Fruit fly (Drosophila melanogaster) whole organism, pupa: Measurements from ENCODE around the gene CG11617.
A peak's percentile ranks its signal among the peaks of the same experiment; 100 is the strongest.

ENCODE experiments used
- CG10348 ChIP-seq: fragments of 200-800 bp; sonication (Bioruptor generic); IDR thresholded peaks from 2 replicates; pipeline ENCODE4 v1.3.6; 2022; ENCODE audit warnings: missing biosample characterization, missing genetic modification characterization
- CG12605 ChIP-seq: fragments of 200-800 bp; sonication (Bioruptor generic); IDR thresholded peaks from 2 replicates; pipeline ENCODE4 v1.3.6; 2022; ENCODE audit warnings: missing biosample characterization, missing genetic modification characterization
- CG13204 ChIP-seq: fragments of 200-800 bp; sonication (Bioruptor generic); optimal IDR thresholded peaks from 2 replicates; lab custom pipeline; 2018; ENCODE audit warnings: missing biosample characterization, mild to moderate bottlenecking, missing genetic modification characterization, moderate library complexity
- CG14655 ChIP-seq: fragments of 200-800 bp; sonication (Bioruptor generic); optimal IDR thresholded peaks from 3 replicates; lab custom pipeline; 2017; ENCODE audit warnings: mild to moderate bottlenecking, missing biosample characterization, missing genetic modification reagents, missing genetic modification characterization
- CG15710 ChIP-seq: fragments of 200-800 bp; sonication (Bioruptor generic); optimal IDR thresholded peaks from 2 replicates; lab custom pipeline; 2018; ENCODE audit warnings: missing biosample characterization, mild to moderate bottlenecking, missing genetic modification characterization, moderate library complexity
- CG17806 ChIP-seq: fragments of 200-800 bp; sonication (Bioruptor generic); optimal IDR thresholded peaks from 2 replicates; lab custom pipeline; 2018; ENCODE audit warnings: missing biosample characterization, mild to moderate bottlenecking, missing genetic modification characterization, moderate library complexity
- CG32121 ChIP-seq: fragments of 200-800 bp; sonication (Bioruptor generic); IDR thresholded peaks from 2 replicates; pipeline ENCODE4 v1.3.6; 2022; ENCODE audit warnings: missing biosample characterization, missing genetic modification characterization
- CG34367 ChIP-seq: fragments of 200-800 bp; sonication (Bioruptor generic); optimal IDR thresholded peaks from 2 replicates; lab custom pipeline; 2018; ENCODE audit warnings: missing biosample characterization, mild to moderate bottlenecking, missing genetic modification characterization
- CG4496 ChIP-seq: fragments of 200-800 bp; sonication (Bioruptor generic); IDR thresholded peaks from 3 replicates; pipeline ENCODE4 v1.3.6; 2022; ENCODE audit warnings: missing biosample characterization, missing genetic modification characterization
- CG8159 ChIP-seq: fragments of 200-800 bp; sonication (Bioruptor generic); optimal IDR thresholded peaks from 3 replicates; lab custom pipeline; 2018; ENCODE audit warnings: missing biosample characterization, mild to moderate bottlenecking, missing genetic modification characterization, moderate library complexity
- CG8301 ChIP-seq: fragments of 200-800 bp; sonication (Bioruptor generic); optimal IDR thresholded peaks from 2 replicates; lab custom pipeline; 2018; ENCODE audit warnings: missing biosample characterization, mild to moderate bottlenecking, missing genetic modification characterization
- CG9948 ChIP-seq: fragments of 200-800 bp; sonication (Bioruptor generic); optimal IDR thresholded peaks from 2 replicates; lab custom pipeline; 2018; ENCODE audit warnings: missing biosample characterization, mild to moderate bottlenecking, missing genetic modification characterization, moderate library complexity
- D1 ChIP-seq: fragments of 200-800 bp; sonication (Bioruptor generic); optimal IDR thresholded peaks from 2 replicates; lab custom pipeline; 2018; ENCODE audit warnings: missing biosample characterization, mild to moderate bottlenecking, missing genetic modification characterization, moderate library complexity
- EcR ChIP-seq: fragments of 200-800 bp; sonication (Bioruptor generic); optimal IDR thresholded peaks from 3 replicates; lab custom pipeline; 2019; ENCODE audit warnings: missing biosample characterization, missing genetic modification characterization, mild to moderate bottlenecking, moderate library complexity, missing genetic modification reagents
- Ets98B ChIP-seq: fragments of 200-800 bp; sonication (Bioruptor generic); IDR thresholded peaks from 2 replicates; pipeline ENCODE4 v1.3.6; 2022; ENCODE audit warnings: missing biosample characterization, missing genetic modification characterization
- Pif1A ChIP-seq: fragments of 200-800 bp; sonication (Bioruptor generic); optimal IDR thresholded peaks from 3 replicates; lab custom pipeline; 2016; ENCODE audit warnings: missing biosample characterization, missing genetic modification characterization
- Pif1B ChIP-seq: fragments of 200-800 bp; sonication (Bioruptor generic); optimal IDR thresholded peaks from 3 replicates; lab custom pipeline; 2016; ENCODE audit warnings: missing biosample characterization, missing genetic modification characterization
- Snoo ChIP-seq: fragments of 200-800 bp; sonication (Bioruptor generic); optimal IDR thresholded peaks from 3 replicates; lab custom pipeline; 2017; ENCODE audit warnings: missing biosample characterization, mild to moderate bottlenecking, missing genetic modification characterization, inconsistent platforms
- fd96Ca ChIP-seq: fragments of 200-800 bp; sonication (Bioruptor generic); IDR thresholded peaks from 3 replicates; pipeline ENCODE4 v1.3.6; 2022; ENCODE audit warnings: missing biosample characterization, missing genetic modification characterization
- gl ChIP-seq: fragments of 200-800 bp; sonication (Bioruptor generic); optimal IDR thresholded peaks from 2 replicates; lab custom pipeline; 2018; ENCODE audit warnings: missing biosample characterization, mild to moderate bottlenecking, missing genetic modification characterization
- rn ChIP-seq: fragments of 200-800 bp; sonication (Bioruptor generic); IDR thresholded peaks from 2 replicates; pipeline ENCODE4 v1.3.6; 2022; ENCODE audit warnings: missing biosample characterization, missing genetic modification characterization

Gene CG11617

dm6 chr2L:207129-207813 is at the start of gene CG11617, which contains the start of gene Tbc1d15-17:
TSS of gene CG11617 (minus strand) at chr2L:207297.
TSS of gene Tbc1d15-17 (plus strand) at chr2L:207179.
- 0 out of 3 replicates have a peak, but pooled peaks have one; percentile 25 for TF ChIP-seq CG4496 (GFP tag; lab: Robert Waterston, UW)
- TF ChIP-seq fd96Ca (GFP tag; lab: Robert Waterston, UW), result no peak

- no peak for TF ChIP-seq CG14655 (GFP tag; lab: Kevin White, UChicago)
- TF ChIP-seq Pif1B, result no peak
- TF ChIP-seq rn (GFP tag; lab: Robert Waterston, UW), result no peak
- no peak for TF ChIP-seq CG8301 (tag; lab: Kevin White, UChicago)
- no peak for TF ChIP-seq Pif1A (GFP tag; lab: Kevin White, UChicago)
- no peak for TF ChIP-seq gl (tag; lab: Kevin White, UChicago)
- no peak for TF ChIP-seq Ets98B
- no peak for TF ChIP-seq fd96Ca (GFP tag; lab: Robert Waterston, UW)
- TF ChIP-seq CG32121 (GFP tag; lab: Robert Waterston, UW), result no peak
- no peak for TF ChIP-seq CG8159
- TF ChIP-seq CG12605 (GFP tag; lab: Robert Waterston, UW), result no peak
- no peak for TF ChIP-seq CG10348 (GFP tag; lab: Robert Waterston, UW)
- no peak for TF ChIP-seq Snoo (tag; lab: Kevin White, UChicago)
- no peak for TF ChIP-seq CG13204 (GFP tag; lab: Kevin White, UChicago)
- TF ChIP-seq CG34367 (tag; lab: Kevin White, UChicago), result no peak
- TF ChIP-seq D1 (tag; lab: Kevin White, UChicago), result no peak
- TF ChIP-seq CG15710 (tag; lab: Kevin White, UChicago), result no peak
- no peak for TF ChIP-seq CG4496 (GFP tag; lab: Robert Waterston, UW)
- TF ChIP-seq EcR (GFP tag; lab: Kevin White, UChicago), result no peak
These were observed 45.1 kb upstream of the CG11617 start, which contains the start of gene Rpp30 for dm6 chr2L:252174-252573. TSS of gene Rpp30 (minus strand) at chr2L:252373.

DNA sequence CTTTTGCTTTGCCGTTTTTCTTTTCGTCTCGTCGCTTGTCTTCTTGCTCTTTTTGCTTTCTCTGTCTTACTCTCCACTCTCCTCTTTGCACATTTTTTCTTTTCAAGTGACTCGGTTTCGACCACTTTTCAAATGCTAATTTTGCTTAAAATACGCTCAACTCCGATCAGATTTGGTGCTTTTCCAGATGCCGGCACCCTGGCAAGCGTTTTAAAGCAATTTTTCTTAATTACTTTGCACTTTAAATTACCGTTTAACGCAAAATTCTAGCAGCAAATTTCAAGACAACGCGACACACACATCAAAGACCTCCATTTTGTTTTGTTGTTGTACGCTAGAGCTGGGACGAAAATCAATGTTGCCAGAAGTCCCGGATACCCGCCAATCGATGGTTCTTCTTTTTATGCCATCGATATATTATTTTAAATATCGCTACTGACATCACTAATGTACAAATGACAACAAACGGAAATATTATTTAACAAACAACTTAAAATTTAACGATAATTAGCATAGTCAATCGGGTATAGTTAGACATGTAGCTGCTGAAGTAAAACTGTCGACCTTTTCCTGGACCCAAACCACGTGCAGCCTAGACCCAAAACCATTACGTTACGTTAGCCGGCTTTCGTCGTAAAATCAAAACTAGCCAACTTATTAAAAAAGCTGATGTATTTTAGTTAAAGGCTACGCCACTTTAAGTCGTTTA is 43.6 kb upstream of the CG11617 start, which contains the start of gene kis:
Gene kis (minus strand): TSS at position 317 of the 709 bp plus-strand sequence.
- TF ChIP-seq CG12605 (GFP tag; lab: Robert Waterston, UW), result no peak; the same call in 1 of the 2 replicates
- TF ChIP-seq Snoo (tag; lab: Kevin White, UChicago), result no peak
- TF ChIP-seq rn (GFP tag; lab: Robert Waterston, UW), result no peak
- TF ChIP-seq D1 (tag; lab: Kevin White, UChicago), result no peak
- peak; percentile 55 for TF ChIP-seq EcR (GFP tag; lab: Kevin White, UChicago)
- no peak for TF ChIP-seq Pif1A (GFP tag; lab: Kevin White, UChicago)
- TF ChIP-seq CG9948 (tag; lab: Kevin White, UChicago), result no peak
- TF ChIP-seq Ets98B, result 0 out of 2 replicates have a peak, but pooled peaks have one; percentile 10
- TF ChIP-seq CG8301 (tag; lab: Kevin White, UChicago), result no peak
- TF ChIP-seq CG32121 (GFP tag; lab: Robert Waterston, UW), result no peak
- TF ChIP-seq CG13204 (GFP tag; lab: Kevin White, UChicago), result no peak
- no peak for TF ChIP-seq CG10348 (GFP tag; lab: Robert Waterston, UW)
- no peak; the same call in 2 of the 3 replicates for TF ChIP-seq fd96Ca (GFP tag; lab: Robert Waterston, UW)
- TF ChIP-seq CG4496 (GFP tag; lab: Robert Waterston, UW), result no peak; the same call in 2 of the 3 replicates
- peak; percentile 1 for TF ChIP-seq CG17806 (tag; lab: Kevin White, UChicago)
- TF ChIP-seq CG14655 (GFP tag; lab: Kevin White, UChicago), result peak; percentile 28
- TF ChIP-seq Pif1B, result no peak
- TF ChIP-seq CG34367 (tag; lab: Kevin White, UChicago), result no peak
- TF ChIP-seq CG15710 (tag; lab: Kevin White, UChicago), result peak; percentile 16
- TF ChIP-seq CG8159, result peak; percentile 39
- peak; percentile 30 for TF ChIP-seq gl (tag; lab: Kevin White, UChicago)
- TF ChIP-seq, all 21 proteins: peak for 7

dm6 chr2L:249048-249825 is 42.1 kb upstream of the CG11617 start:
- TF ChIP-seq CG14655 (GFP tag; lab: Kevin White, UChicago), result peak; percentile 75
- peak; percentile 40 for TF ChIP-seq CG17806 (tag; lab: Kevin White, UChicago)
- peak; percentile 41; the same call in 1 of the 2 replicates for TF ChIP-seq CG32121 (GFP tag; lab: Robert Waterston, UW)
- TF ChIP-seq CG34367 (tag; lab: Kevin White, UChicago), result peak; percentile 23
- TF ChIP-seq Snoo (tag; lab: Kevin White, UChicago), result no peak
- peak; percentile 31 for TF ChIP-seq CG8159
- TF ChIP-seq Pif1B, result peak; percentile 40
- TF ChIP-seq CG13204 (GFP tag; lab: Kevin White, UChicago), result peak; percentile 81
- TF ChIP-seq CG10348 (GFP tag; lab: Robert Waterston, UW), result no peak
- peak; percentile 64 for TF ChIP-seq CG9948 (tag; lab: Kevin White, UChicago)
- peak; percentile 38 for TF ChIP-seq gl (tag; lab: Kevin White, UChicago)
- TF ChIP-seq D1 (tag; lab: Kevin White, UChicago), result no peak
- TF ChIP-seq EcR (GFP tag; lab: Kevin White, UChicago), result peak; percentile 82
- peak; percentile 32 for TF ChIP-seq CG12605 (GFP tag; lab: Robert Waterston, UW)
- peak; percentile 76 for TF ChIP-seq Pif1A (GFP tag; lab: Kevin White, UChicago)
- peak; percentile 68 for TF ChIP-seq CG4496 (GFP tag; lab: Robert Waterston, UW)
- TF ChIP-seq CG15710 (tag; lab: Kevin White, UChicago), result peak; percentile 16
- TF ChIP-seq Ets98B, result peak; percentile 50
- TF ChIP-seq CG8301 (tag; lab: Kevin White, UChicago), result peak; percentile 75
- peak; percentile 72 for TF ChIP-seq fd96Ca (GFP tag; lab: Robert Waterston, UW)
- peak; percentile 28; the same call in 1 of the 2 replicates for TF ChIP-seq rn (GFP tag; lab: Robert Waterston, UW)
